Worm (Caenorhabditis elegans) whole organism, early embryonic: ENCODE data around the gene Y24D9A.7.

Experiments used
- B0310.2 ChIP-seq: sonication (generic microtip); optimal IDR thresholded peaks from 2 replicates; lab custom pipeline; 2016; ENCODE audit warnings: mild to moderate bottlenecking, missing genetic modification characterization, missing compliant biosample characterization
- F13C5.2 ChIP-seq: sonication (generic microtip); optimal IDR thresholded peaks from 2 replicates; lab custom pipeline; 2017; ENCODE audit warnings: mild to moderate bottlenecking, missing genetic modification characterization, inconsistent platforms, missing compliant biosample characterization
- aly-1 ChIP-seq: sonication (generic microtip); optimal IDR thresholded peaks from 2 replicates; lab custom pipeline; 2016; ENCODE audit warnings: missing genetic modification characterization, missing compliant biosample characterization
- ama-1 ChIP-seq: fragments of 150-350 bp; optimal IDR thresholded peaks from 2 replicates; lab custom pipeline; 2014
- ceh-13 ChIP-seq: fragments of 200-800 bp; sonication (Bioruptor generic); optimal IDR thresholded peaks from 2 replicates; lab custom pipeline; 2018; ENCODE audit warnings: mild to moderate bottlenecking, missing genetic modification characterization, missing compliant biosample characterization
- ceh-36 ChIP-seq: sonication (generic microtip); optimal IDR thresholded peaks from 2 replicates; lab custom pipeline; 2016; ENCODE audit warnings: missing genetic modification characterization, inconsistent platforms, missing compliant biosample characterization
- ets-7 ChIP-seq: sonication (generic microtip); optimal IDR thresholded peaks from 2 replicates; lab custom pipeline; 2016; ENCODE audit warnings: missing genotype, missing genetic modification characterization, missing compliant biosample characterization
- flt-1 ChIP-seq: fragments of 200-800 bp; sonication (Bioruptor generic); IDR thresholded peaks from 2 replicates; pipeline ENCODE4 v1.3.6; 2022; ENCODE audit warnings: missing genetic modification characterization, missing compliant biosample characterization
- hmbx-1 ChIP-seq: sonication (generic microtip); optimal IDR thresholded peaks from 2 replicates; lab custom pipeline; 2016; ENCODE audit warnings: mild to moderate bottlenecking, missing genetic modification characterization, missing compliant biosample characterization
- hmg-4 ChIP-seq: fragments of 200-800 bp; sonication (Bioruptor generic); optimal IDR thresholded peaks from 2 replicates; lab custom pipeline; 2018; ENCODE audit warnings: mild to moderate bottlenecking, missing genetic modification characterization, missing compliant biosample characterization
- hnd-1 ChIP-seq: sonication (generic microtip); optimal IDR thresholded peaks from 2 replicates; lab custom pipeline; 2016; ENCODE audit warnings: missing genetic modification characterization, missing compliant biosample characterization
- pes-1 ChIP-seq: fragments of 200-800 bp; sonication (Bioruptor generic); IDR thresholded peaks from 2 replicates; pipeline ENCODE4 v1.3.6; 2022; ENCODE audit warnings: missing genetic modification reagents, missing genetic modification characterization, missing compliant biosample characterization
- scrt-1 ChIP-seq: fragments of 200-800 bp; sonication (Bioruptor generic); IDR thresholded peaks from 2 replicates; pipeline ENCODE4 v1.3.6; 2022; ENCODE audit warnings: missing genetic modification characterization, missing compliant biosample characterization
- sea-1 ChIP-seq: fragments of 200-800 bp; sonication (Bioruptor generic); conservative IDR thresholded peaks from 2 replicates; pipeline ENCODE4 v1.3.6; 2022; ENCODE audit warnings: missing genetic modification characterization, missing compliant biosample characterization
- tbx-11 ChIP-seq: fragments of 200-800 bp; sonication (Bioruptor generic); IDR thresholded peaks from 2 replicates; pipeline ENCODE4 v1.3.6; 2022; ENCODE audit warnings: missing genetic modification characterization, missing compliant biosample characterization
- tbx-37 ChIP-seq: fragments of 200-800 bp; sonication (Bioruptor generic); conservative IDR thresholded peaks from 2 replicates; pipeline ENCODE4 v1.3.6; 2022; ENCODE audit warnings: missing genetic modification reagents, missing genetic modification characterization, missing compliant biosample characterization
- tra-4 ChIP-seq: sonication (generic microtip); optimal IDR thresholded peaks from 2 replicates; lab custom pipeline; 2017; ENCODE audit warnings: missing genetic modification characterization, missing compliant biosample characterization

Gene Y24D9A.7

DNA sequence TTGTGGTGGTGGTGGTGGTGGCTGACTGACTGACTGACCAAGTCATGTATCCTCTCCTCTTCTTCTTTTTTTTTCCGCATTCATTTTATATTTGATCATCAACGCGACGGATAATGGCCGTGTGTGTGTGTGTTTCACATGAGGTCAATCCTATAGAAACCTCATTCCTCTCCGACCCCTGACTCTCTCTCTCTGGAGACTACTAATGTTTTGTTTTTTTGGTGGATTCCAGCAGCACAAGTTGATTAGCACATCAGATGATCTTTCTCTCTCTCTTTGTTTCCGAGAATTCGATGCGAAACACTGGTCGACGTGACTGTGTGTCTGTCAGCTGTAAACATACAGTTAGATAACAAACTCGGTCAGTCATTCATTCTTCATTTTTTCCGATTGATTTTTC, at the start of gene Y24D9A.7:
Gene Y24D9A.7, minus strand, starts transcription at position 46 of the 400 bp plus-strand sequence.
- TF ChIP-seq tra-4 (tag; lab: Kevin White, UChicago) (no peak), flt-1 (no peak), pes-1 (GFP tag; lab: Robert Waterston, UW) (no peak), ceh-13 (no peak), ceh-36 (no peak), hmg-4 (GFP tag; lab: Kevin White, UChicago) (no peak), ama-1 (lab: Kevin White, UChicago) (no peak)

DNA sequence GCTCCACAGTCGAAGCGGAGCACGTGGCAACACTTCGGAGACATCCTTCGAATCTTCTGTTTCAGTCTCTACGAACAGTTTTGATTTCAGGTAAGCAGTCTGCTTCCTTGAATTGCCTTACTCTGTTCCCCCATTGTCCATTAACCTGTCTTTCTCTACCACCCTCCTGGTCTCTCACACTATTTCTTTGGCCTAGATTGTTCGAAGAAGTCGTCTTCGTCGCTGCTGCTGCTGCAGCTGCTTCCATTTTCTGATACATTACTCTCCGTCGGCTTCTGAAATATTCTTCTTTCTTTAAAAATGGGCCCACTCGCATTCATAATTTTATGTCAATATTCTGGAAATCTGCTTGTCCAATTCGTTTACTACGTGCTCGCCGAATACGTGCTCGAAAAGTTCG, 46.6 kb upstream of the Y24D9A.7 start, which contains the start of gene R08C7.1:
Gene R08C7.1, plus strand, starts transcription at position 301 of the 400 bp plus-strand sequence.
- TF ChIP-seq tbx-11 (no peak), tbx-37 (no peak), ama-1 (lab: Kevin White, UChicago) (no peak), tra-4 (tag; lab: Kevin White, UChicago) (no peak), aly-1 (tag; lab: Kevin White, UChicago) (no peak), flt-1 (no peak), pes-1 (GFP tag; lab: Robert Waterston, UW) (no peak)

DNA sequence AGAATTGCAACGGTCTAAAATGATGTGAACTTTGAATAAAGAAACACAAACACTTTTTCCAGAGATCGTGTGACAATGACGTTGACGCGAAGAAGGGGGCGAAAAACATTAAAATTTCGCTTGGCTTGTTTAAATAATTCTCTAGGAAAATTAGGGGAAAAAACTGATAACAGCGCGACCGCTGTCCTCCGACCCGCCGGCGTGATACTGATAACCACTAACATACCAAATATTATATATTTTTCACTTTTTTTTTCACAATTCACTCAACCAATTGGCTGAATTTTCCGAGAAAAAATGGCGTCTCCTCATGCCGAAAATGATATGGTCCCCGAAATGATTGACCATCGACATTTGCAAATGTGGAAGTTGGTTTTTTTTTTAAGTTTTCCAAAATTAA, 44.9 kb upstream of the Y24D9A.7 start:
- TF ChIP-seq aly-1 (tag; lab: Kevin White, UChicago) (no peak), tbx-37 (no peak), hnd-1 (no peak), pes-1 (GFP tag; lab: Robert Waterston, UW) (no peak), ceh-36 (no peak), hmg-4 (GFP tag; lab: Kevin White, UChicago) (no peak), ama-1 (lab: Kevin White, UChicago) (no peak), ceh-13 (no peak)

- TF ChIP-seq tbx-11, result no peak
- TF ChIP-seq ama-1 (lab: Kevin White, UChicago), result no peak
- no peak for TF ChIP-seq hmg-4 (GFP tag; lab: Kevin White, UChicago)
- no peak for TF ChIP-seq tbx-37
- TF ChIP-seq ceh-13, result no peak
- TF ChIP-seq ceh-36, result no peak
- no peak for TF ChIP-seq flt-1
- TF ChIP-seq ets-7, result no peak
- no peak for TF ChIP-seq tra-4 (tag; lab: Kevin White, UChicago)
- no peak for TF ChIP-seq aly-1 (tag; lab: Kevin White, UChicago)
- TF ChIP-seq scrt-1, result no peak
- no peak for TF ChIP-seq sea-1 (GFP tag; lab: Robert Waterston, UW)
- TF ChIP-seq pes-1 (GFP tag; lab: Robert Waterston, UW), result no peak
These were observed 44.5 kb upstream of the Y24D9A.7 start, which contains the start of gene R08C7.12 for ce11 chrIV:4449439-4449838. Gene R08C7.12, plus strand, starts transcription at chrIV:4449739.

DNA sequence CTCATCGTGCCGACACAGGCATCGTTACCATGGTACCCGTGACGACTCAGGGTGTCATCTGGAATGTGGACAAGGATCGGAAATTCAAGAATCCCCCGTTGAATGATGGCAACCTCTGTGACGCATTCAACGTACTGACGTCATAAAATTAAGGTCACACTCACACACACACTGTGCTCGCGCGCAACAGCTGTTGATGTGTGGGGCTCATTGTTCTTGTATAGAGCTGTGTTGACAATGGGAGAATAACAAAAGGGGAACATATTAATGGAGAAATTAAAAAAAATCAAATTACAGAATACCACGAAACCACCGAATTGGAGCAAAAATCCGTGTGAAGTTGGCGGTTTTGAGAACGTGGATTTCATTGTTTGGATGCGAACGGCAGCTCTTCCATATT, 43.4 kb upstream of the Y24D9A.7 start:
- TF ChIP-seq F13C5.2 (tag; lab: Kevin White, UChicago) (no peak), ceh-13 (no peak)

- 0 out of 2 replicates have a peak, but pooled peaks have one; percentile 2 for TF ChIP-seq sea-1 (GFP tag; lab: Robert Waterston, UW)
- 0 out of 2 replicates have a peak, but pooled peaks have one; percentile 39 for TF ChIP-seq pes-1 (GFP tag; lab: Robert Waterston, UW)
- no peak for TF ChIP-seq hnd-1
These were observed 42.4 kb upstream of the Y24D9A.7 start for ce11 chrIV:4447367-4447766.

DNA sequence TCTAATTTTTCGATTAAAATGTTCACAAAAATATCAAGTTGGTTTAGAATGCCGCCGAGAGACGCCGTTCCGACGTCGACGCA, 42.2 kb upstream of the Y24D9A.7 start, which contains the start of gene chat-1:
Gene chat-1, plus strand, starts transcription at position 48 of the 83 bp plus-strand sequence.
- TF ChIP-seq hmg-4 (GFP tag; lab: Kevin White, UChicago), result no peak
- 0 out of 2 replicates have a peak, but pooled peaks have one; percentile 16 for TF ChIP-seq sea-1 (GFP tag; lab: Robert Waterston, UW)
- peak; percentile 11 for TF ChIP-seq ama-1 (lab: Kevin White, UChicago)

DNA sequence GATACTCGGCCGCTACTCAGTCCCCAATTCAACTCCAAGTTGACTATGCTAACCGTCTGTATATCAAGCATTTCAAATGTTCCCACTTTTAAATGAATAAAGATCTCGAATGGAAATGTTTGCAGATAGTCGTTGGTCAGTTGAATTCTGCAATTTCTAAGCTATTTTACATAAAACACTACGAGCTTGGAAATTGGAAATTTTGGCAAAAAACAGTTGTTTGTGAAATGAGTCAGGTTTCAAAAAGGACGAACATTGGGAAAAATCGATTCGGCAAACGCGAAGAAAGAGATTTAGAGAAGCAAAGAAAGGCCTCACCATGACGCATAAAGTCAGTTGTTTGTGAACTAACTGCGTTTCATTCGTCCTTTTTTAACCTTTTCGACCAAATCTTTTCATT, 41.9 kb upstream of the Y24D9A.7 start:
- no peak for TF ChIP-seq hmbx-1 (tag; lab: Kevin White, UChicago)
- TF ChIP-seq hnd-1, result no peak
- no peak for TF ChIP-seq F13C5.2 (tag; lab: Kevin White, UChicago)
- no peak for TF ChIP-seq B0310.2 (tag; lab: Kevin White, UChicago)
- TF ChIP-seq ceh-36, result no peak
- TF ChIP-seq tbx-37, result no peak
- no peak for TF ChIP-seq sea-1 (GFP tag; lab: Robert Waterston, UW)
- peak; percentile 81 for TF ChIP-seq ama-1 (lab: Kevin White, UChicago)

DNA sequence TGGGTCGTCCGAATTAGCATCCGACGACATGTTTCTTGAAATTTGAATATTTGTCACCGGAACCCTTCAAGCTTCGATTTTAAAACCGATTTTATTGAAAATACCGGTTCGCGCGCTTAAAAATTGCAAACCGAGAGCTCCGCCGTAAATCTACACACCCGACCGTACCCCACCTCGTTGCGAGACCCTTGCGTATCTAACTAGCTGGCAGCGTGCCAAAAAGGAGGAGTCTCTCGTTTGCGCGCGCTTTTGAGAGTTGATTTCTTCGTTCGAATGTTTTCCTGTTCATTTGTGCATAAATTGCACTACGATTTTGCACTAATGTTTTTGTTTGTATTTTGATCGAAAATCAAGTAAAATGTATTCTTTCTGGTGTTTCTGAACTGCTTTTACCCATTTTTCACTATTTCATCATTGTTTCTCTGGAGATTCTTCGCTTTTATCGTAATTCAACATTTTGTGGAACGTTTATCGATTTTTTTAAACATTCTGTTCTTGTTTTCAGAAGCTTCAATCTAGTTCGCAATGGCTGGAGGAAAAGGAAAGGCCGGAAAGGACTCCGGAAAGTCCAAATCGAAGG, 40.8 kb upstream of the Y24D9A.7 start, which contains the start of the genes wapl-1 and htz-1:
Gene wapl-1, minus strand, starts transcription at position 30 of the 580 bp plus-strand sequence.
Gene htz-1, plus strand, starts transcription at position 506 of the 580 bp plus-strand sequence.
- 0 out of 2 replicates have a peak, but pooled peaks have one; percentile 20 for TF ChIP-seq sea-1 (GFP tag; lab: Robert Waterston, UW)
- no peak for TF ChIP-seq hmg-4 (GFP tag; lab: Kevin White, UChicago)
- TF ChIP-seq hnd-1, result no peak
- peak; percentile 60; the same call in 1 of the 2 replicates for TF ChIP-seq pes-1 (GFP tag; lab: Robert Waterston, UW)
- TF ChIP-seq F13C5.2 (tag; lab: Kevin White, UChicago), result peak; percentile 48
- TF ChIP-seq flt-1, result peak; percentile 60
- TF ChIP-seq tra-4 (tag; lab: Kevin White, UChicago), result no peak
- no peak for TF ChIP-seq ceh-36
- no peak for TF ChIP-seq ceh-13
- peak; percentile 43; the same call in 1 of the 2 replicates for TF ChIP-seq tbx-37
- no peak for TF ChIP-seq hmbx-1 (tag; lab: Kevin White, UChicago)
